Fruit fly (Drosophila melanogaster) whole organism, embryonic: ENCODE results near the gene red.

Source experiments
- B-H2 ChIP-seq: fragments of 200-800 bp; sonication (Bioruptor generic); optimal IDR thresholded peaks from 2 replicates; lab custom pipeline; 2018; ENCODE audit warnings: missing biosample characterization, mild to moderate bottlenecking, missing genetic modification characterization
- CG10366 ChIP-seq: fragments of 200-800 bp; sonication (Bioruptor generic); IDR thresholded peaks from 2 replicates; pipeline ENCODE4 v1.3.6; 2022; ENCODE audit warnings: missing biosample characterization, missing genetic modification characterization
- CG10565 ChIP-seq: fragments of 200-800 bp; sonication (Bioruptor generic); optimal IDR thresholded peaks from 3 replicates; lab custom pipeline; 2016; ENCODE audit warnings: missing biosample characterization, mild to moderate bottlenecking, missing genetic modification characterization
- CG11695 ChIP-seq: fragments of 200-800 bp; sonication (Bioruptor generic); IDR thresholded peaks from 3 replicates; pipeline ENCODE4 v1.3.6; 2022; ENCODE audit warnings: missing biosample characterization, missing genetic modification characterization
- CG11723 ChIP-seq: fragments of 200-800 bp; sonication (Bioruptor generic); optimal IDR thresholded peaks from 2 replicates; lab custom pipeline; 2017; ENCODE audit warnings: missing biosample characterization, mild to moderate bottlenecking, missing genetic modification characterization
- CG12942 ChIP-seq: fragments of 200-800 bp; sonication (Bioruptor generic); optimal IDR thresholded peaks from 3 replicates; lab custom pipeline; 2016; ENCODE audit warnings: missing biosample characterization, missing genetic modification characterization
- CG13424 ChIP-seq: fragments of 200-800 bp; sonication (Bioruptor generic); optimal IDR thresholded peaks from 2 replicates; lab custom pipeline; 2019; ENCODE audit warnings: missing biosample characterization, mild to moderate bottlenecking, missing genetic modification characterization, moderate library complexity
- CG14965 ChIP-seq: fragments of 200-800 bp; sonication (Bioruptor generic); optimal IDR thresholded peaks from 2 replicates; lab custom pipeline; 2016; ENCODE audit warnings: missing biosample characterization, missing genetic modification characterization, borderline replicate concordance
- CG15269 ChIP-seq: fragments of 200-800 bp; sonication (Bioruptor generic); optimal IDR thresholded peaks from 2 replicates; lab custom pipeline; 2018; ENCODE audit warnings: missing biosample characterization, mild to moderate bottlenecking, missing genetic modification characterization, moderate library complexity
- CG17385 ChIP-seq: fragments of 200-800 bp; sonication (Bioruptor generic); optimal IDR thresholded peaks from 3 replicates; lab custom pipeline; 2018; ENCODE audit warnings: missing biosample characterization, mild to moderate bottlenecking, missing genetic modification characterization
- CG1832 ChIP-seq: fragments of 200-800 bp; sonication (Bioruptor generic); optimal IDR thresholded peaks from 2 replicates; lab custom pipeline; 2017; ENCODE audit warnings: missing biosample characterization, mild to moderate bottlenecking, missing genetic modification characterization, inconsistent platforms
- CG2116 ChIP-seq: fragments of 200-800 bp; sonication (Bioruptor generic); optimal IDR thresholded peaks from 3 replicates; lab custom pipeline; 2018; ENCODE audit warnings: missing biosample characterization, mild to moderate bottlenecking, missing genetic modification characterization
- CG2889 ChIP-seq: fragments of 200-800 bp; sonication (Bioruptor generic); IDR thresholded peaks from 3 replicates; pipeline ENCODE4 v1.3.6; 2022; ENCODE audit warnings: missing biosample characterization, missing genetic modification characterization
- CG31365 ChIP-seq: fragments of 200-800 bp; sonication (Bioruptor generic); optimal IDR thresholded peaks from 2 replicates; lab custom pipeline; 2018; ENCODE audit warnings: missing biosample characterization, mild to moderate bottlenecking, missing genetic modification characterization
- CG3281 ChIP-seq: fragments of 200-800 bp; sonication (Bioruptor generic); optimal IDR thresholded peaks from 3 replicates; lab custom pipeline; 2017; ENCODE audit warnings: missing biosample characterization, mild to moderate bottlenecking, missing genetic modification characterization
- CG3847 ChIP-seq: fragments of 200-800 bp; sonication (Bioruptor generic); IDR thresholded peaks from 2 replicates; pipeline ENCODE4 v1.3.6; 2022; ENCODE audit warnings: missing biosample characterization, missing genetic modification characterization
- CG4617 ChIP-seq: fragments of 200-800 bp; sonication (Bioruptor generic); optimal IDR thresholded peaks from 3 replicates; lab custom pipeline; 2016; ENCODE audit warnings: missing biosample characterization, missing genetic modification characterization, borderline replicate concordance
- CG6765 ChIP-seq: fragments of 200-800 bp; sonication (Bioruptor generic); optimal IDR thresholded peaks from 3 replicates; lab custom pipeline; 2017; ENCODE audit warnings: missing biosample characterization, mild to moderate bottlenecking, missing genetic modification characterization
- CG6813 ChIP-seq: fragments of 200-800 bp; sonication (Bioruptor generic); optimal IDR thresholded peaks from 2 replicates; lab custom pipeline; 2017; ENCODE audit warnings: missing biosample characterization, missing genetic modification characterization, mild to moderate bottlenecking, moderate library complexity, missing genetic modification reagents
- CG7839 ChIP-seq: fragments of 200-800 bp; sonication (Bioruptor generic); optimal IDR thresholded peaks from 3 replicates; lab custom pipeline; 2018; ENCODE audit warnings: missing biosample characterization, mild to moderate bottlenecking, missing genetic modification characterization, moderate library complexity
- CG8281 ChIP-seq: fragments of 200-800 bp; sonication (Bioruptor generic); optimal IDR thresholded peaks from 2 replicates; lab custom pipeline; 2018; ENCODE audit warnings: missing biosample characterization, mild to moderate bottlenecking, missing genetic modification characterization, moderate library complexity
- CG8359 ChIP-seq: fragments of 200-800 bp; sonication (Bioruptor generic); optimal IDR thresholded peaks from 2 replicates; lab custom pipeline; 2017; ENCODE audit warnings: missing biosample characterization, mild to moderate bottlenecking, missing genetic modification characterization, borderline replicate concordance
- CG9727 ChIP-seq: fragments of 200-800 bp; sonication (Bioruptor generic); optimal IDR thresholded peaks from 3 replicates; lab custom pipeline; 2017; ENCODE audit warnings: missing biosample characterization, mild to moderate bottlenecking, missing genetic modification characterization
- Dad ChIP-seq: fragments of 200-800 bp; sonication (Bioruptor generic); optimal IDR thresholded peaks from 3 replicates; lab custom pipeline; 2016; ENCODE audit warnings: missing biosample characterization, missing genetic modification characterization
- Dip2 ChIP-seq: fragments of 200-800 bp; sonication (Bioruptor generic); IDR thresholded peaks from 2 replicates; pipeline ENCODE4 v1.3.6; 2022; ENCODE audit warnings: missing biosample characterization, missing genetic modification characterization
- Dref ChIP-seq: fragments of 200-800 bp; sonication (Bioruptor generic); IDR thresholded peaks from 2 replicates; pipeline ENCODE4 v1.3.6; 2022; ENCODE audit warnings: missing biosample characterization, missing genetic modification characterization
- Eip74EF ChIP-seq, 2 experiments: fragments of 200-800 bp in 1 of 2; fragments of >200 bp in 1 of 2; sonication (Bioruptor generic) in 1 of 2; optimal IDR thresholded peaks; 2 replicates each; lab custom pipeline; 2017 to 2019; ENCODE audit warnings: missing biosample characterization in 2 of 2, missing genetic modification characterization in 2 of 2, mild to moderate bottlenecking in 1 of 2, moderate library complexity in 1 of 2
- Ets65A ChIP-seq: fragments of 200-800 bp; sonication (Bioruptor generic); peaks from one replicate; lab custom pipeline; 2016; ENCODE audit warnings: missing biosample characterization, missing genetic modification characterization
- H15 ChIP-seq: fragments of 200-800 bp; sonication (Bioruptor generic); IDR thresholded peaks from 3 replicates; pipeline ENCODE4 v1.3.6; 2022; ENCODE audit warnings: missing biosample characterization, missing genetic modification characterization
- NK7.1 ChIP-seq: fragments of 200-800 bp; sonication (Bioruptor generic); optimal IDR thresholded peaks from 3 replicates; lab custom pipeline; 2016; ENCODE audit warnings: missing biosample characterization, missing genetic modification characterization
- Neu2 ChIP-seq: fragments of 200-800 bp; sonication (Bioruptor generic); optimal IDR thresholded peaks from 3 replicates; lab custom pipeline; 2016; ENCODE audit warnings: missing biosample characterization, missing genetic modification characterization, borderline replicate concordance
- Nf-YC ChIP-seq: fragments of 200-800 bp; optimal IDR thresholded peaks from 3 replicates; lab custom pipeline; 2019; ENCODE audit warnings: missing biosample characterization, mild to moderate bottlenecking, missing genetic modification characterization, moderate library complexity
- Optix ChIP-seq: fragments of 200-800 bp; sonication (Bioruptor generic); IDR thresholded peaks from 3 replicates; pipeline ENCODE4 v1.3.6; 2022; ENCODE audit warnings: missing biosample characterization, missing genetic modification characterization
- Poxn ChIP-seq: fragments of 200-800 bp; sonication (Bioruptor generic); IDR thresholded peaks from 2 replicates; pipeline ENCODE4 v1.3.6; 2022; ENCODE audit warnings: missing biosample characterization, missing genetic modification characterization
- Rx ChIP-seq: fragments of 200-800 bp; sonication (Bioruptor generic); IDR thresholded peaks from 2 replicates; pipeline ENCODE4 v1.3.6; 2022; ENCODE audit warnings: missing biosample characterization, missing genetic modification characterization
- Sox100B ChIP-seq: fragments of 200-800 bp; sonication (Bioruptor generic); optimal IDR thresholded peaks from 3 replicates; lab custom pipeline; 2018; ENCODE audit warnings: missing biosample characterization, mild to moderate bottlenecking, missing genetic modification characterization
- Sry-β ChIP-seq: fragments of 200-800 bp; sonication (Bioruptor generic); optimal IDR thresholded peaks from 2 replicates; lab custom pipeline; 2018; ENCODE audit warnings: missing biosample characterization, mild to moderate bottlenecking, missing genetic modification characterization, moderate library complexity
- amos ChIP-seq: fragments of 200-800 bp; sonication (Bioruptor generic); IDR thresholded peaks from 2 replicates; pipeline ENCODE4 v1.3.6; 2022; ENCODE audit warnings: missing biosample characterization, missing genetic modification characterization; ENCODE audit not compliant: partially characterized antibody
- ap ChIP-seq: fragments of 200-800 bp; sonication (Bioruptor generic); IDR thresholded peaks from 2 replicates; pipeline ENCODE4 v1.3.6; 2022; ENCODE audit warnings: missing biosample characterization, missing genetic modification characterization
- ash1 ChIP-seq: fragments of 200-800 bp; sonication (Bioruptor generic); optimal IDR thresholded peaks from 2 replicates; lab custom pipeline; 2018; ENCODE audit warnings: missing biosample characterization, mild to moderate bottlenecking, missing genetic modification characterization
- az2 ChIP-seq: fragments of 200-800 bp; sonication (Bioruptor generic); optimal IDR thresholded peaks from 3 replicates; lab custom pipeline; 2016; ENCODE audit warnings: missing biosample characterization, missing genetic modification characterization
- cato ChIP-seq: fragments of 200-800 bp; sonication (Bioruptor generic); optimal IDR thresholded peaks from 2 replicates; lab custom pipeline; 2016; ENCODE audit warnings: missing biosample characterization, missing genetic modification characterization, borderline replicate concordance
- prd ChIP-seq, 3 experiments: fragments of >200 bp in 2 of 3; fragments of 200-800 bp in 1 of 3; sonication (Bioruptor generic) in 1 of 3; optimal IDR thresholded peaks in 2 of 3; IDR thresholded peaks in 1 of 3; 2 replicates in 2 of 3; 3 replicates in 1 of 3; pipeline versions ENCODE4 v1.3.6 to Lab custom; 2017 to 2022; ENCODE audit warnings: missing biosample characterization in 1 of 3, missing genetic modification characterization in 1 of 3
- sim ChIP-seq: fragments of 200-800 bp; sonication (Bioruptor generic); IDR thresholded peaks from 2 replicates; pipeline ENCODE4 v1.3.6; 2022; ENCODE audit warnings: missing biosample characterization, missing genetic modification characterization
- sima ChIP-seq: fragments of 200-800 bp; sonication (Bioruptor generic); optimal IDR thresholded peaks from 2 replicates; lab custom pipeline; 2016; ENCODE audit warnings: missing biosample characterization, missing genetic modification characterization
- ssp ChIP-seq: fragments of 200-800 bp; sonication (Bioruptor generic); IDR thresholded peaks from 2 replicates; pipeline ENCODE4 v1.3.6; 2022; ENCODE audit warnings: missing biosample characterization, missing genetic modification characterization
- sug ChIP-seq: fragments of 200-800 bp; optimal IDR thresholded peaks from 2 replicates; lab custom pipeline; 2019; ENCODE audit warnings: missing biosample characterization, mild to moderate bottlenecking, missing genetic modification characterization, moderate library complexity
- tap ChIP-seq: fragments of 200-800 bp; optimal IDR thresholded peaks from 3 replicates; lab custom pipeline; 2019; ENCODE audit warnings: missing biosample characterization, mild to moderate bottlenecking, missing genetic modification characterization, moderate library complexity
- ttk ChIP-seq: fragments of 200-800 bp; sonication (Bioruptor generic); IDR thresholded peaks from 2 replicates; pipeline ENCODE4 v2.1.2; 2022; ENCODE audit warnings: missing biosample characterization, missing genetic modification characterization
- tup ChIP-seq: fragments of 200-800 bp; sonication (Bioruptor generic); optimal IDR thresholded peaks from 2 replicates; lab custom pipeline; 2016; ENCODE audit warnings: missing biosample characterization, mild to moderate bottlenecking, missing genetic modification characterization, moderate library complexity
- wdn ChIP-seq: fragments of 200-800 bp; sonication (Bioruptor generic); IDR thresholded peaks from 2 replicates; pipeline ENCODE4 v1.3.6; 2022; ENCODE audit warnings: missing biosample characterization, missing genetic modification characterization

red gene

DNA sequence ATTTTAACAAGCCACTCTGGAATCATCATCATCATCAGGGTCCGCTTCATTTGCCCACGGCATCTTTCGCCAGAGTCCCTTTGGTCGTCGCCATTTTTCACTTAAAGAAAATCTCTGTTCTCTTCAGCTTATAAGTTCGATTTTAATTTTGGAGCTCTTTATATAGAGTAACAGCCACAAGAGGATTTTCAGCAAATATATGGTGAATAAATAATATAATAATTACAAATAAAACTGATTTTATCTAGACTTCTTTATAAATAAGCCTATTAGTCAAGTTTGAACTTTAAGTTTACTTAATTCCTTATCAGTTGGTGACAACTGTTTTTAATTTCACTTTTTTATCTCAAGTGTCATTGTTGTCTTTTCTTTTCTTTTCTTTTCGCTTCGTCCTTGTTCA, 59.6 kb downstream of the red start (continued):
- TF ChIP-seq CG8281 (no peak), Optix (GFP tag; lab: Robert Waterston, UW) (no peak), sug (no peak), H15 (GFP tag; lab: Robert Waterston, UW) (no peak), Dip2 (no peak), Neu2 (no peak), Ets65A (no peak), CG3281 (GFP tag; lab: Kevin White, UChicago) (peak; percentile 10), CG13424 (peak; percentile 10), Sry-β (GFP tag; lab: Kevin White, UChicago) (no peak), CG7839 (tag; lab: Kevin White, UChicago) (peak; percentile 25), Poxn (GFP tag; lab: Robert Waterston, UW) (no peak), Nf-YC (tag; lab: Kevin White, UChicago) (no peak), amos (no peak), prd (optimal IDR thresholded peaks at IDR 0.05; lab: Kevin White, UChicago) (no peak), prd (GFP tag; IDR thresholded peaks at IDR 0.05; lab: Robert Waterston, UW) (no peak), CG2116 (GFP tag; lab: Kevin White, UChicago) (no peak), CG17385 (GFP tag; lab: Kevin White, UChicago) (no peak), CG14965 (GFP tag; lab: Kevin White, UChicago) (no peak), CG11723 (no peak), wdn (GFP tag; lab: Robert Waterston, UW) (no peak), sima (GFP tag; lab: Kevin White, UChicago) (no peak), Eip74EF (GFP tag; optimal IDR thresholded peaks at IDR 0.05; lab: Kevin White, UChicago) (no peak), ssp (no peak), CG2889 (GFP tag; lab: Robert Waterston, UW) (no peak), CG12942 (GFP tag; lab: Kevin White, UChicago) (no peak), CG9727 (GFP tag; lab: Kevin White, UChicago) (peak; percentile 9), CG15269 (tag; lab: Kevin White, UChicago) (peak; percentile 9), CG10366 (GFP tag; lab: Robert Waterston, UW) (no peak), CG6765 (GFP tag; lab: Kevin White, UChicago) (no peak), NK7.1 (GFP tag; lab: Kevin White, UChicago) (no peak), B-H2 (GFP tag; lab: Kevin White, UChicago) (no peak), sim (GFP tag; lab: Robert Waterston, UW) (no peak), CG3847 (GFP tag; lab: Robert Waterston, UW) (no peak), CG8359 (GFP tag; lab: Kevin White, UChicago) (no peak), Rx (no peak), CG6813 (GFP tag; lab: Kevin White, UChicago) (no peak), CG4617 (GFP tag; lab: Kevin White, UChicago) (no peak), Dad (GFP tag; lab: Kevin White, UChicago) (no peak), CG1832 (GFP tag; lab: Kevin White, UChicago) (no peak), CG10565 (GFP tag; lab: Kevin White, UChicago) (no peak), ap (GFP tag; lab: Robert Waterston, UW) (no peak), tap (tag; lab: Kevin White, UChicago) (no peak), ttk (GFP tag; lab: Robert Waterston, UW) (no peak), ash1 (GFP tag; lab: Kevin White, UChicago) (no peak), tup (no peak), Sox100B (GFP tag; lab: Kevin White, UChicago) (no peak), CG31365 (tag; lab: Kevin White, UChicago) (no peak), az2 (GFP tag; lab: Kevin White, UChicago) (no peak), CG11695 (GFP tag; lab: Robert Waterston, UW) (no peak), cato (GFP tag; lab: Kevin White, UChicago) (no peak), Dref (GFP tag; lab: Robert Waterston, UW) (no peak)
